Fruit fly (Drosophila melanogaster): Measurements from ENCODE around the gene alpha-Est6.

alpha-Est6 gene

DNA sequence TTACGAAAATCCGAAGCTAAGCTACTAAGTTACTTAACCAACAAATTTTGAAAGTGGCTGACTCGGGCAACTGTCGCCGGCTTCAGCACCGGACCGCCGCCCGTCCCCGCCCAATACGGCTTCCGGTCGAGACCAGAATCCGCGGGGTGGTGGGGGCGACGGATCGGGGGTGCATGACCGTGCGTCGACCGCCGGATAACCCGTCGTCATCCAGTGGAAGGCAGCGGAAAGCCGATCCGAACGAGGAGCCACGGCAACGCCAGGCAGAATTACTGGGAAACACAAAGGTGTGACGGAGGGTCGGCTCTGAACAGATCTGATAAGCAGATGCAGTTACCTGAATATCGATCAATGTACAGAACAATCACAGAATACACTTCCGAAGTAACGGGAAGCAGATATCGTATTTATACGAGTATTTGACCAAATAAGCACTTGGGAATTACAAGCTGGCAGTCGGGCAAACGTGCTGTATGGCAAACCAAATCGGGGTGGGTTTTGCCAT lies 53.9 kb downstream of the alpha-Est6 start (continued):
- TF ChIP-seq ash1 (GFP tag; optimal IDR thresholded peaks at IDR 0.05): peak; percentile 12
